Worm (Caenorhabditis elegans): Measurements from ENCODE around the gene F20G2.3.

The F20G2.3 gene

DNA sequence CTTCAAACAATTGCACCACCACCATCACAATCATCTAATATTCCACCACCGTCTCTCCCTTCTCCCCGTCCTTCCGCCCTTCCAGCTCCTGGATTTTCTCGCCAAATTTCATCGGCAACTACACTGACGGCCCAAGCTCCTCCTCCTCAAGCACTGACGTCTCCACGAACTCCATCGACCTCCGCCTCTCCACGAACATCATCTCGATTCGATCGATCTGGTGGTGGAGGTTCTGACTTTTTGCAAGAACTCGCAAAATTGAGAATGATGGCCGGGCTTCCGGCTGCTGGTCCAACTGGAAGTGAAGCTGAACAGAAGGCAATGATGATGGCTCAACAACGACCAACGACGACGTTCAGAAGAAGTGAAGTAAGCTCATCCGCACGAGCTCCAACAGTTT, 25.8 kb upstream of the F20G2.3 start:
- TF ChIP-seq zfh-2 (GFP tag; conservative IDR thresholded peaks at IDR 0.05) (peak; percentile 72), dox-1 (GFP tag; IDR thresholded peaks at IDR 0.05) (0 out of 2 replicates have a peak, but pooled peaks have one; percentile 38), F33H1.4 (GFP tag; IDR thresholded peaks at IDR 0.05) (no peak), mxl-1 (tag; optimal IDR thresholded peaks at IDR 0.05) (no peak), F22D6.2 (tag; optimal IDR thresholded peaks at IDR 0.05) (no peak), rpc-1 (optimal IDR thresholded peaks at IDR 0.05) (no peak), rpc-1 (tag; optimal IDR thresholded peaks at IDR 0.05) (no peak)

DNA sequence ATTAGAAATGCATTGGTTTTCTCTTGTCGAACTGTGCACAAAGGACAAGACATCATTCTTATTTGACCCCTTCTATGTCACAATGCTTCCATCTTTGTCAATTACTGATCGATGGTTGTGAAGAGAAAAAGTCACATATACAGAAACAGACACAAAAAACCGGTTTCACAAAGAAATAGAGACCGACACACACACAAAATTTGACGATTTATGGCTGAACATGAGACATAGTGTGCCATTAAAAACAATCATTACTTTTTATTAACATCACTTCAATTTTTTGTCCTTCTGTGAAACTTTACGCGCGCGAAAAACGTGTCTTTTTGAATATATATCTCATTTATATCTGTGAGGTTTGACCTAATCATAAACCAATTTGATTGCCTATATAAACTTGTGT, 22.3 kb upstream of the F20G2.3 start:
- TF ChIP-seq nhr-27 (tag; optimal IDR thresholded peaks at IDR 0.05) (no peak), tlf-1 (GFP tag; optimal IDR thresholded peaks at IDR 0.05) (no peak), F33H1.4 (GFP tag; IDR thresholded peaks at IDR 0.05) (no peak), ceh-100 (GFP tag; IDR thresholded peaks at IDR 0.05) (no peak), ztf-18 (tag; optimal IDR thresholded peaks at IDR 0.05) (no peak), ets-4 (GFP tag; optimal IDR thresholded peaks at IDR 0.05) (no peak), madf-10 (tag; optimal IDR thresholded peaks at IDR 0.05) (no peak), zfh-2 (GFP tag; conservative IDR thresholded peaks at IDR 0.05) (no peak), snpc-1.3 (tag; optimal IDR thresholded peaks at IDR 0.05; ENCODE audit: insufficient read depth) (no peak), F49E8.2 (tag; optimal IDR thresholded peaks at IDR 0.05; ENCODE audit: insufficient read depth) (no peak), ceh-27 (GFP tag; optimal IDR thresholded peaks at IDR 0.05) (no peak), F22D6.2 (tag; optimal IDR thresholded peaks at IDR 0.05) (no peak), lin-40 (tag; optimal IDR thresholded peaks at IDR 0.05) (no peak), attf-6 (GFP tag; IDR thresholded peaks at IDR 0.05) (no peak)

- TF ChIP-seq cebp-1 (GFP tag; IDR thresholded peaks at IDR 0.05) (no peak), cebp-1 (tag; optimal IDR thresholded peaks at IDR 0.05) (peak; percentile 57), D2030.7 (GFP tag; IDR thresholded peaks at IDR 0.05) (no peak)
Measured at ce11 chrV:13790117-13790516, 21.8 kb upstream of the F20G2.3 start.

- TF ChIP-seq K11D2.4 (GFP tag; IDR thresholded peaks at IDR 0.05): 0 out of 2 replicates have a peak, but pooled peaks have one; percentile 27
- no peak for TF ChIP-seq T26A5.8 (tag; optimal IDR thresholded peaks at IDR 0.05)
- TF ChIP-seq sptf-2 (GFP tag; optimal IDR thresholded peaks at IDR 0.05): no peak
- TF ChIP-seq rcor-1 (GFP tag; IDR thresholded peaks at IDR 0.05): peak; percentile 24; the same call in 1 of the 2 replicates
- no peak for TF ChIP-seq F57C9.4 (tag; optimal IDR thresholded peaks at IDR 0.05)
- no peak for TF ChIP-seq ceh-91 (GFP tag; IDR thresholded peaks at IDR 0.05)
- peak; percentile 1 for TF ChIP-seq athp-1 (tag; optimal IDR thresholded peaks at IDR 0.05)
- TF ChIP-seq lin-54 (GFP tag; optimal IDR thresholded peaks at IDR 0.05): peak; percentile 51
- TF ChIP-seq lin-35 (GFP tag; optimal IDR thresholded peaks at IDR 0.05): peak in 1 of 3 experiments; percentile 56
- TF ChIP-seq rec-8 (tag; optimal IDR thresholded peaks at IDR 0.05): no peak
- TF ChIP-seq tbp1 (GFP tag; optimal IDR thresholded peaks at IDR 0.05): peak; percentile 22
- peak; percentile 79 for TF ChIP-seq mcd-1 (GFP tag; IDR thresholded peaks at IDR 0.05)
- peak; percentile 76 for TF ChIP-seq ceh-27 (GFP tag; optimal IDR thresholded peaks at IDR 0.05)
- TF ChIP-seq ceh-100 (GFP tag; IDR thresholded peaks at IDR 0.05): peak; percentile 25; the same call in 1 of the 2 replicates
- peak; percentile 62 for TF ChIP-seq lin-40 (tag; optimal IDR thresholded peaks at IDR 0.05)
- TF ChIP-seq dpff-1 (tag; optimal IDR thresholded peaks at IDR 0.05): no peak
- TF ChIP-seq sea-2 (GFP tag; IDR thresholded peaks at IDR 0.05): no peak
- TF ChIP-seq F57A8.1 (GFP tag; optimal IDR thresholded peaks at IDR 0.05): no peak
- no peak for TF ChIP-seq F22D6.2 (tag; optimal IDR thresholded peaks at IDR 0.05)
- no peak for TF ChIP-seq ztf-22 (GFP tag; optimal IDR thresholded peaks at IDR 0.05)
- no peak for TF ChIP-seq him-1 (tag; optimal IDR thresholded peaks at IDR 0.05)
- TF ChIP-seq zfh-2 (GFP tag; conservative IDR thresholded peaks at IDR 0.05): peak; percentile 85
- TF ChIP-seq B0336.3 (GFP tag; IDR thresholded peaks at IDR 0.05): peak; percentile 39; the same call in 1 of the 2 replicates
- no peak for TF ChIP-seq snpc-4 (GFP tag; optimal IDR thresholded peaks at IDR 0.05)
- TF ChIP-seq snpc-4 (tag; optimal IDR thresholded peaks at IDR 0.05): peak; percentile 16 to 64 (median 48)
- no peak for TF ChIP-seq nhr-120 (GFP tag; IDR thresholded peaks at IDR 0.05)
- peak; percentile 72; the same call in 1 of the 2 replicates for TF ChIP-seq cebp-1 (GFP tag; IDR thresholded peaks at IDR 0.05)
- TF ChIP-seq cebp-1 (tag; optimal IDR thresholded peaks at IDR 0.05): peak; percentile 88
- TF ChIP-seq attf-5 (GFP tag; optimal IDR thresholded peaks at IDR 0.05): peak; percentile 93
- TF ChIP-seq tlf-1 (GFP tag; optimal IDR thresholded peaks at IDR 0.05): peak; percentile 26
Measured at ce11 chrV:13789362-13789761, 21.1 kb upstream of the F20G2.3 start.
